Fruit fly (Drosophila melanogaster) whole organism, embryonic: ENCODE measurements around the gene eIF1.

Source experiments
- Atf-2 ChIP-seq: fragments of 200-800 bp; sonication (Bioruptor generic); optimal IDR thresholded peaks from 2 replicates; lab custom pipeline; 2016; ENCODE audit warnings: missing biosample characterization, missing genetic modification characterization
- Atf6 ChIP-seq: fragments of 200-800 bp; sonication (Bioruptor generic); IDR thresholded peaks from 2 replicates; pipeline ENCODE4 v1.3.6; 2022; ENCODE audit warnings: missing biosample characterization, missing genetic modification characterization
- CG10321 ChIP-seq: fragments of 200-800 bp; sonication (Bioruptor generic); IDR thresholded peaks from 2 replicates; pipeline ENCODE4 v1.3.6; 2022; ENCODE audit warnings: missing biosample characterization, missing genetic modification characterization
- CG11398 ChIP-seq: fragments of 200-800 bp; sonication (Bioruptor generic); optimal IDR thresholded peaks from 2 replicates; lab custom pipeline; 2016; ENCODE audit warnings: missing biosample characterization, missing genetic modification characterization
- CG12744 ChIP-seq: fragments of 200-800 bp; sonication (Bioruptor generic); optimal IDR thresholded peaks from 2 replicates; lab custom pipeline; 2016; ENCODE audit warnings: missing biosample characterization, missing genetic modification characterization
- CG14050 ChIP-seq: fragments of 200-800 bp; sonication (Bioruptor generic); IDR thresholded peaks from 3 replicates; pipeline ENCODE4 v1.3.6; 2022; ENCODE audit warnings: missing biosample characterization, missing genetic modification characterization
- CG14710 ChIP-seq: fragments of 200-800 bp; sonication (Bioruptor generic); optimal IDR thresholded peaks from 3 replicates; lab custom pipeline; 2019; ENCODE audit warnings: missing biosample characterization, mild to moderate bottlenecking, missing genetic modification characterization, moderate library complexity
- CG14860 ChIP-seq: fragments of 200-800 bp; sonication (Bioruptor generic); IDR thresholded peaks from 3 replicates; pipeline ENCODE4 v1.3.6; 2022; ENCODE audit warnings: missing biosample characterization, missing genetic modification characterization; ENCODE audit not compliant: partially characterized antibody
- CG17385 ChIP-seq: fragments of 200-800 bp; sonication (Bioruptor generic); optimal IDR thresholded peaks from 3 replicates; lab custom pipeline; 2018; ENCODE audit warnings: missing biosample characterization, mild to moderate bottlenecking, missing genetic modification characterization
- CG31388 ChIP-seq: fragments of 200-800 bp; sonication (Bioruptor generic); optimal IDR thresholded peaks from 2 replicates; lab custom pipeline; 2016; ENCODE audit warnings: missing biosample characterization, missing genetic modification characterization
- CG32767 ChIP-seq: fragments of 200-800 bp; sonication (Bioruptor generic); IDR thresholded peaks from 2 replicates; pipeline ENCODE4 v1.3.6; 2022; ENCODE audit warnings: missing biosample characterization, missing genetic modification characterization
- CG33557 ChIP-seq: fragments of 200-800 bp; sonication (Bioruptor generic); optimal IDR thresholded peaks from 2 replicates; lab custom pipeline; 2019; ENCODE audit warnings: missing biosample characterization, mild to moderate bottlenecking, missing genetic modification characterization, moderate library complexity
- CG3407 ChIP-seq: fragments of 200-800 bp; sonication (Bioruptor generic); optimal IDR thresholded peaks from 2 replicates; lab custom pipeline; 2018; ENCODE audit warnings: missing biosample characterization, mild to moderate bottlenecking, missing genetic modification characterization
- CG4404 ChIP-seq: fragments of 200-800 bp; sonication (Bioruptor generic); IDR thresholded peaks from 2 replicates; pipeline ENCODE4 v1.3.6; 2022; ENCODE audit warnings: missing biosample characterization, missing genetic modification characterization
- CG5245 ChIP-seq: fragments of 200-800 bp; sonication (Bioruptor generic); optimal IDR thresholded peaks from 3 replicates; lab custom pipeline; 2016; ENCODE audit warnings: missing biosample characterization, missing genetic modification characterization
- CG8089 ChIP-seq: fragments of 200-800 bp; sonication (Bioruptor generic); optimal IDR thresholded peaks from 3 replicates; lab custom pipeline; 2016; ENCODE audit warnings: missing biosample characterization, missing genetic modification characterization
- CG9437 ChIP-seq: fragments of 200-800 bp; sonication (Bioruptor generic); optimal IDR thresholded peaks from 2 replicates; lab custom pipeline; 2018; ENCODE audit warnings: missing biosample characterization, mild to moderate bottlenecking, missing genetic modification characterization
- CG9727 ChIP-seq: fragments of 200-800 bp; sonication (Bioruptor generic); optimal IDR thresholded peaks from 3 replicates; lab custom pipeline; 2017; ENCODE audit warnings: missing biosample characterization, mild to moderate bottlenecking, missing genetic modification characterization
- CG9797 ChIP-seq: fragments of 200-800 bp; sonication (Bioruptor generic); optimal IDR thresholded peaks from 3 replicates; lab custom pipeline; 2018; ENCODE audit warnings: missing biosample characterization, mild to moderate bottlenecking, missing genetic modification characterization
- D19B ChIP-seq: fragments of 200-800 bp; sonication (Bioruptor generic); optimal IDR thresholded peaks from 2 replicates; lab custom pipeline; 2017; ENCODE audit warnings: missing biosample characterization, mild to moderate bottlenecking, missing genetic modification characterization
- Gsc ChIP-seq: fragments of 200-800 bp; sonication (Bioruptor generic); IDR thresholded peaks from 2 replicates; pipeline ENCODE4 v1.3.6; 2022; ENCODE audit warnings: missing biosample characterization, missing genetic modification characterization
- Hr3 ChIP-seq: fragments of 200-800 bp; sonication (Bioruptor generic); optimal IDR thresholded peaks from 3 replicates; lab custom pipeline; 2016; ENCODE audit warnings: missing biosample characterization, missing genetic modification characterization
- Jarid2 ChIP-seq: fragments of 200-800 bp; sonication (Bioruptor generic); optimal IDR thresholded peaks from 3 replicates; lab custom pipeline; 2017; ENCODE audit warnings: mild to moderate bottlenecking, missing biosample characterization, missing genetic modification reagents, missing genetic modification characterization
- MTF-1 ChIP-seq: fragments of 200-800 bp; sonication (Bioruptor generic); optimal IDR thresholded peaks from 2 replicates; lab custom pipeline; 2018; ENCODE audit warnings: missing biosample characterization, mild to moderate bottlenecking, missing genetic modification characterization, borderline replicate concordance
- Mad ChIP-seq: fragments of 200-800 bp; sonication (Bioruptor generic); optimal IDR thresholded peaks from 2 replicates; lab custom pipeline; 2016; ENCODE audit warnings: missing biosample characterization, missing genetic modification characterization
- Oaz ChIP-seq: fragments of 200-800 bp; sonication (Bioruptor generic); IDR thresholded peaks from 2 replicates; pipeline ENCODE4 v1.3.6; 2022; ENCODE audit warnings: missing biosample characterization, missing genetic modification characterization
- Scr ChIP-seq: fragments of 200-800 bp; sonication (Bioruptor generic); IDR thresholded peaks from 2 replicates; pipeline ENCODE4 v1.3.6; 2022; ENCODE audit warnings: missing biosample characterization, missing genetic modification characterization; ENCODE audit not compliant: partially characterized antibody
- Side ChIP-seq: fragments of 200-800 bp; sonication (Bioruptor generic); optimal IDR thresholded peaks from 2 replicates; lab custom pipeline; 2016; ENCODE audit warnings: missing biosample characterization, missing genetic modification characterization
- TFAM ChIP-seq: fragments of 200-800 bp; sonication (Bioruptor generic); optimal IDR thresholded peaks from 2 replicates; lab custom pipeline; 2017; ENCODE audit warnings: missing biosample characterization, missing genetic modification characterization, inconsistent platforms
- aop ChIP-seq: fragments of 200-800 bp; sonication (Bioruptor generic); IDR thresholded peaks from 2 replicates; pipeline ENCODE4 v1.3.6; 2022; ENCODE audit warnings: missing biosample characterization, missing genetic modification characterization
- ase ChIP-seq: fragments of 200-800 bp; sonication (Bioruptor generic); IDR thresholded peaks from 3 replicates; pipeline ENCODE4 v1.3.6; 2022; ENCODE audit warnings: missing biosample characterization, missing genetic modification characterization
- bcd ChIP-seq: fragments of 200-800 bp; sonication (Bioruptor generic); optimal IDR thresholded peaks from 2 replicates; lab custom pipeline; 2017; ENCODE audit warnings: missing biosample characterization, mild to moderate bottlenecking, missing genetic modification characterization
- bowl ChIP-seq: fragments of 200-800 bp; sonication (Bioruptor generic); IDR thresholded peaks from 2 replicates; pipeline ENCODE4 v1.3.6; 2022; ENCODE audit warnings: missing biosample characterization, missing genetic modification characterization
- chm ChIP-seq: fragments of 200-800 bp; sonication (Bioruptor generic); IDR thresholded peaks from 2 replicates; pipeline ENCODE4 v1.3.6; 2022; ENCODE audit warnings: missing biosample characterization, missing genetic modification characterization
- danr ChIP-seq: fragments of 200-800 bp; sonication (Bioruptor generic); IDR thresholded peaks from 2 replicates; pipeline ENCODE4 v1.3.6; 2022; ENCODE audit warnings: missing biosample characterization, missing genetic modification characterization
- en ChIP-seq: fragments of 200-800 bp; sonication (Bioruptor generic); optimal IDR thresholded peaks from 2 replicates; lab custom pipeline; 2016; ENCODE audit warnings: missing biosample characterization, missing genetic modification characterization
- eve ChIP-seq, 2 experiments: fragments of >200 bp; optimal IDR thresholded peaks; 2 replicates each; lab custom pipeline; 2017; ENCODE audit warnings: missing biosample characterization in 2 of 2, missing genetic modification characterization in 2 of 2
- fd3F ChIP-seq: fragments of 200-800 bp; sonication (Bioruptor generic); optimal IDR thresholded peaks from 2 replicates; lab custom pipeline; 2018; ENCODE audit warnings: missing biosample characterization, mild to moderate bottlenecking, missing genetic modification characterization, moderate library complexity
- grau ChIP-seq: fragments of 200-800 bp; optimal IDR thresholded peaks from 3 replicates; lab custom pipeline; 2019; ENCODE audit warnings: missing biosample characterization, mild to moderate bottlenecking, missing genetic modification characterization, moderate library complexity
- ham ChIP-seq: fragments of 200-800 bp; sonication (Bioruptor generic); IDR thresholded peaks from 2 replicates; pipeline ENCODE4 v1.3.6; 2022; ENCODE audit warnings: missing biosample characterization, missing genetic modification characterization
- insv ChIP-seq, 2 experiments: fragments of 200-800 bp; sonication (Bioruptor generic); optimal IDR thresholded peaks; 3 replicates each; lab custom pipeline; 2016 to 2018; ENCODE audit warnings: missing biosample characterization in 2 of 2, missing genetic modification characterization in 2 of 2
- jing ChIP-seq: fragments of 200-800 bp; sonication (Bioruptor generic); optimal IDR thresholded peaks from 2 replicates; lab custom pipeline; 2018; ENCODE audit warnings: missing biosample characterization, mild to moderate bottlenecking, missing genetic modification characterization
- lilli ChIP-seq: fragments of 200-800 bp; sonication (Bioruptor generic); optimal IDR thresholded peaks from 3 replicates; lab custom pipeline; 2016; ENCODE audit warnings: missing biosample characterization, missing genetic modification characterization
- maf-S ChIP-seq: fragments of 200-800 bp; sonication (Bioruptor generic); optimal IDR thresholded peaks from 2 replicates; lab custom pipeline; 2016; ENCODE audit warnings: missing biosample characterization, missing genetic modification characterization
- org-1 ChIP-seq: fragments of 200-800 bp; sonication (Bioruptor generic); optimal IDR thresholded peaks from 2 replicates; lab custom pipeline; 2017; ENCODE audit warnings: missing biosample characterization, missing genetic modification characterization
- phol ChIP-seq: fragments of 200-800 bp; sonication (Bioruptor generic); optimal IDR thresholded peaks from 3 replicates; lab custom pipeline; 2018; ENCODE audit warnings: missing biosample characterization, mild to moderate bottlenecking, missing genetic modification characterization, moderate library complexity
- run ChIP-seq: fragments of 200-800 bp; sonication (Bioruptor generic); optimal IDR thresholded peaks from 3 replicates; lab custom pipeline; 2018; ENCODE audit warnings: missing biosample characterization, mild to moderate bottlenecking, missing genetic modification characterization
- salm ChIP-seq: fragments of 200-800 bp; sonication (Bioruptor generic); optimal IDR thresholded peaks from 2 replicates; lab custom pipeline; 2018; ENCODE audit warnings: missing biosample characterization, mild to moderate bottlenecking, missing genetic modification characterization
- tap ChIP-seq: fragments of 200-800 bp; optimal IDR thresholded peaks from 3 replicates; lab custom pipeline; 2019; ENCODE audit warnings: missing biosample characterization, mild to moderate bottlenecking, missing genetic modification characterization, moderate library complexity
- tgo ChIP-seq: fragments of 200-800 bp; sonication (Bioruptor generic); IDR thresholded peaks from 3 replicates; pipeline ENCODE4 v1.3.6; 2022; ENCODE audit warnings: missing biosample characterization, missing genetic modification characterization
- vfl ChIP-seq: fragments of 200-800 bp; sonication (Bioruptor generic); optimal IDR thresholded peaks from 2 replicates; lab custom pipeline; 2016; ENCODE audit warnings: missing biosample characterization, missing genetic modification characterization
- wdn ChIP-seq: fragments of 200-800 bp; sonication (Bioruptor generic); IDR thresholded peaks from 2 replicates; pipeline ENCODE4 v1.3.6; 2022; ENCODE audit warnings: missing biosample characterization, missing genetic modification characterization
- zf30C ChIP-seq: fragments of 200-800 bp; sonication (Bioruptor generic); optimal IDR thresholded peaks from 3 replicates; lab custom pipeline; 2018; ENCODE audit warnings: missing biosample characterization, mild to moderate bottlenecking, missing genetic modification characterization

eIF1 gene

dm6 chr3L:3197464-3197863 lies 25.7 kb upstream of the eIF1 start, which contains the start of gene CG14966 (continued):
- TF ChIP-seq lilli (peak; percentile 56), en (no peak), phol (peak; percentile 35), bowl (GFP tag; lab: Robert Waterston, UW) (no peak), aop (no peak), insv (GFP tag; optimal IDR thresholded peaks at IDR 0.05; lab: Kevin White, UChicago) (no peak), zf30C (GFP tag; lab: Kevin White, UChicago) (no peak), CG31388 (GFP tag; lab: Kevin White, UChicago) (no peak), CG5245 (GFP tag; lab: Kevin White, UChicago) (no peak), eve (GFP tag; optimal IDR thresholded peaks at IDR 0.05; lab: Kevin White, UChicago) (no peak), CG14860 (GFP tag; lab: Robert Waterston, UW) (peak; percentile 73), CG4404 (no peak), CG9437 (GFP tag; lab: Kevin White, UChicago) (no peak), ase (no peak), CG9797 (GFP tag; lab: Kevin White, UChicago) (peak; percentile 35), Atf-2 (GFP tag; lab: Kevin White, UChicago) (no peak), CG3407 (GFP tag; lab: Kevin White, UChicago) (no peak), CG11398 (GFP tag; lab: Kevin White, UChicago) (no peak), org-1 (GFP tag; lab: Kevin White, UChicago) (no peak), ham (GFP tag; lab: Robert Waterston, UW) (no peak), CG8089 (no peak), CG17385 (no peak), vfl (GFP tag; lab: Kevin White, UChicago) (peak; percentile 28), CG32767 (GFP tag; lab: Robert Waterston, UW) (no peak), CG12744 (no peak), grau (tag; lab: Kevin White, UChicago) (peak; percentile 34), CG33557 (GFP tag; lab: Kevin White, UChicago) (no peak), Atf6 (no peak), Side (GFP tag; lab: Kevin White, UChicago) (peak; percentile 25), fd3F (no peak), bcd (GFP tag; lab: Kevin White, UChicago) (no peak), maf-S (no peak), run (tag; lab: Kevin White, UChicago) (no peak), CG9727 (no peak), Scr (peak; percentile 89), jing (GFP tag; lab: Kevin White, UChicago) (no peak), Gsc (GFP tag; lab: Robert Waterston, UW) (no peak), MTF-1 (no peak), TFAM (GFP tag; lab: Kevin White, UChicago) (no peak), tgo (GFP tag; lab: Robert Waterston, UW) (no peak), wdn (GFP tag; lab: Robert Waterston, UW) (no peak), chm (peak; percentile 30; the same call in 1 of the 2 replicates), D19B (GFP tag; lab: Kevin White, UChicago) (no peak), Oaz (no peak), danr (no peak), Jarid2 (GFP tag; lab: Kevin White, UChicago) (no peak), salm (tag; lab: Kevin White, UChicago) (no peak), Hr3 (no peak), CG14710 (tag; lab: Kevin White, UChicago) (peak; percentile 57), CG10321 (no peak), tap (tag; lab: Kevin White, UChicago) (no peak), CG14050 (no peak), Mad (GFP tag; lab: Kevin White, UChicago) (peak; percentile 47)
